Worm (Caenorhabditis elegans): ENCODE data around the gene str-37.

str-37 gene

DNA sequence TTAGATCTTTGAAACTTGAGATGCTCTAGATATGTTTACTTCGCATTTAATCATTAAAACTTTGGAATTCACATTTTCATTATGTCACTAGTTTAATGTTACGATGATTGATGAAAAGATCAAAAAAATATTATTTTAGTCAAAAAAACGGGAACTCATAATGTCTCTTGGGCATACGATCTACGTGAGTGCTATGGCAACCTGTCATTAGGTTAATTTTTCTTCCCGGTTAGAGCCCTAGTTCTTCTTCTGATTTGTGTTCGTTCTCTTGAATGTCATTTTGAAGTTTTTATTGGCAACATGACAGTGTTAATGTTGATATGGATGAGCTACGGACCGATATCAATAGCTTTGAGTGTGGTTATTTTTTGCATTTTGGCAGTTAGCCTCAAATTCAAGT lies 35.9 kb downstream of the str-37 start, which contains the start of gene srg-46:
TSS of gene srg-46 (plus strand) at position 301 of the 400 bp plus-strand sequence.
- TF ChIP-seq F23B12.7 (tag; optimal IDR thresholded peaks at IDR 0.05; ENCODE audit: insufficient read depth) (no peak), ZK185.1 (tag; optimal IDR thresholded peaks at IDR 0.05; ENCODE audit: poor library complexity, severe bottlenecking) (no peak), ztf-3 (GFP tag; optimal IDR thresholded peaks at IDR 0.05) (no peak), rpc-1 (optimal IDR thresholded peaks at IDR 0.05) (no peak), rpc-1 (tag; optimal IDR thresholded peaks at IDR 0.05) (no peak), B0336.3 (GFP tag; IDR thresholded peaks at IDR 0.05) (no peak), dox-1 (GFP tag; IDR thresholded peaks at IDR 0.05) (no peak), nfyb-1 (GFP tag; IDR thresholded peaks at IDR 0.05) (no peak), attf-3 (GFP tag; conservative IDR thresholded peaks at IDR 0.05) (no peak), Y79H2A.3 (GFP tag; conservative IDR thresholded peaks at IDR 0.05) (no peak), let-607 (tag; optimal IDR thresholded peaks at IDR 0.05) (no peak), tbx-9 (tag; optimal IDR thresholded peaks at IDR 0.05; ENCODE audit: borderline replicate concordance) (no peak), ama-1 (optimal IDR thresholded peaks at IDR 0.05) (no peak), ama-1 (GFP tag; optimal IDR thresholded peaks at IDR 0.05) (no peak), akir-1 (GFP tag; optimal IDR thresholded peaks at IDR 0.05) (no peak), rec-8 (tag; optimal IDR thresholded peaks at IDR 0.05) (no peak), ztf-25 (GFP tag; IDR thresholded peaks at IDR 0.05) (no peak), ztf-18 (tag; optimal IDR thresholded peaks at IDR 0.05) (no peak), aptf-2 (GFP tag; conservative IDR thresholded peaks at IDR 0.05) (no peak)

- TF ChIP-seq hmg-20 (GFP tag; IDR thresholded peaks at IDR 0.05) (no peak), nfya-1 (tag; optimal IDR thresholded peaks at IDR 0.05; ENCODE audit: borderline replicate concordance, insufficient read depth) (no peak), lin-54 (GFP tag; optimal IDR thresholded peaks at IDR 0.05) (no peak), B0336.3 (GFP tag; IDR thresholded peaks at IDR 0.05) (no peak)
Observed at ce11 chrV:13364227-13364626, 36.7 kb downstream of the str-37 start.

DNA sequence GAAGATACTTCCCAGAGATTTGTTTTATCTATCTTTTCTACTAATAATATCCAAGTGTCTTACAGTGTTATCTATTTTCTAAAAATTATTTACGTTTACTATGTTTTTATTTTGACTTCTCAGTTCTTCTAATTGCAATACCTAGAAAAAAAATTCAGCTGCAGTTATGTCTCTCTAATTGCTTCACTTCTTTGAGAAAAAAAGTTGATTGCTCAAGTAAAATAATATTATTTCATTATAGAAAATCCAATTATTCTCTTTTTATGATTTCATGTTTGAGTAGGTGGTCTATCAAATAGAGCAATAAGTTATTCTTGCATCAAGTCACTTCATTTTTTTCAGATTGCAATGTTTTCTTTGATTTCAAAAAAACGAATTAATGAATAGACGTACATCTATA lies 38.9 kb downstream of the str-37 start:
- TF ChIP-seq F39B2.1 (GFP tag; IDR thresholded peaks at IDR 0.05) (no peak), nhr-90 (tag; optimal IDR thresholded peaks at IDR 0.05) (no peak), attf-6 (GFP tag; IDR thresholded peaks at IDR 0.05) (no peak), efl-1 (GFP tag; optimal IDR thresholded peaks at IDR 0.05) (no peak), lir-1 (GFP tag; conservative IDR thresholded peaks at IDR 0.05) (no peak), nfya-2 (GFP tag; IDR thresholded peaks at IDR 0.05) (no peak), him-1 (tag; optimal IDR thresholded peaks at IDR 0.05) (no peak), madf-6 (GFP tag; IDR thresholded peaks at IDR 0.05) (no peak), nfyb-1 (GFP tag; IDR thresholded peaks at IDR 0.05) (no peak), atf-7 (tag; optimal IDR thresholded peaks at IDR 0.05) (no peak), B0336.3 (GFP tag; IDR thresholded peaks at IDR 0.05) (no peak), nhr-120 (GFP tag; IDR thresholded peaks at IDR 0.05) (no peak), Y79H2A.3 (GFP tag; conservative IDR thresholded peaks at IDR 0.05) (no peak)

DNA sequence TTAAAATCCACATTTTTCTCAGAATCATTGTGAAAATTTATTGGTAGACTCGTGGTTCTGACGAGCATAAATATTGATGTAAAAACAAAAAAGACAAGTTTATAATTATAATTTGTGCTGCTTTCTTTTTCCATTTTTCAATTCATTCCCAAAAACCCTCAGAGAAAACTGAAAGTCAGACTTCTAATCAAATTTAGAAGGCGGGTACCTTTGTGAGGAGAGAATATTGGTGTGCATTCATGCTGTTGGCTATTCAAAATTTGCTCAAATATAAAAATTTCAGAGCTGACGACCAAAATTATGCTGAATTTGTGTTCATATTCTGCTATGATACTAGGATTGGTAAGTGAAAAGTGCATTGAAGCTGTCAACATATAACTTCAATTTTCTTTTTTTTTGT lies 39.5 kb downstream of the str-37 start, which contains the start of gene srx-125:
TSS of gene srx-125 (plus strand) at position 301 of the 400 bp plus-strand sequence.
- TF ChIP-seq aptf-2 (GFP tag; conservative IDR thresholded peaks at IDR 0.05) (no peak), lin-54 (GFP tag; optimal IDR thresholded peaks at IDR 0.05) (no peak), egl-18 (GFP tag; IDR thresholded peaks at IDR 0.05) (no peak), lsl-1 (GFP tag; optimal IDR thresholded peaks at IDR 0.05) (no peak), C06A6.2 (GFP tag; conservative IDR thresholded peaks at IDR 0.05) (no peak), attf-5 (GFP tag; optimal IDR thresholded peaks at IDR 0.05) (no peak), hlh-12 (tag; optimal IDR thresholded peaks at IDR 0.05) (no peak), cebp-1 (GFP tag; IDR thresholded peaks at IDR 0.05) (no peak), cebp-1 (tag; optimal IDR thresholded peaks at IDR 0.05) (no peak), madf-3 (GFP tag; IDR thresholded peaks at IDR 0.05) (no peak), repo-1 (tag; optimal IDR thresholded peaks at IDR 0.05) (no peak), chd-7 (tag; optimal IDR thresholded peaks at IDR 0.05) (no peak), unc-62 (GFP tag; optimal IDR thresholded peaks at IDR 0.05) (no peak), atf-7 (tag; optimal IDR thresholded peaks at IDR 0.05) (no peak), rcor-1 (GFP tag; IDR thresholded peaks at IDR 0.05) (no peak), ekl-4 (GFP tag; IDR thresholded peaks at IDR 0.05) (no peak), nhr-120 (GFP tag; IDR thresholded peaks at IDR 0.05) (no peak), ztf-28 (GFP tag; IDR thresholded peaks at IDR 0.05) (no peak), lir-1 (GFP tag; conservative IDR thresholded peaks at IDR 0.05) (no peak)
